Worm (Caenorhabditis elegans) whole organism, L4 larva: ENCODE measurements around the gene T10C6.16.

ENCODE experiments used
- R02D3.7 ChIP-seq: fragments of 150-350 bp; sonication (generic microtip); optimal IDR thresholded peaks from 3 replicates; lab custom pipeline; 2014; ENCODE audit warnings: missing biosample characterization, missing genetic modification characterization
- Y105C5A.15 ChIP-seq: fragments of 200-800 bp; sonication (Bioruptor generic); IDR thresholded peaks from 2 replicates; pipeline ENCODE4 v1.3.6; 2022; ENCODE audit warnings: missing genetic modification characterization, missing compliant biosample characterization
- aly-2 ChIP-seq: sonication (generic microtip); optimal IDR thresholded peaks from 2 replicates; lab custom pipeline; 2018; ENCODE audit warnings: missing biosample characterization, missing genetic modification characterization
- ama-1 ChIP-seq: fragments of 150-350 bp; optimal IDR thresholded peaks from 2 replicates; lab custom pipeline; 2014; ENCODE audit warnings: inconsistent platforms, mixed read lengths
- dmd-9 ChIP-seq: fragments of 200-800 bp; sonication (Bioruptor generic); IDR thresholded peaks from 2 replicates; pipeline ENCODE4 v1.3.6; 2022; ENCODE audit warnings: missing genetic modification reagents, missing genetic modification characterization, missing compliant biosample characterization
- egl-27 ChIP-seq: sonication (generic microtip); optimal IDR thresholded peaks from 3 replicates; lab custom pipeline; 2017; ENCODE audit warnings: missing biosample characterization, missing genetic modification reagents, missing genetic modification characterization
- lin-13 ChIP-seq: fragments of 150-350 bp; optimal IDR thresholded peaks from 2 replicates; lab custom pipeline; 2014; ENCODE audit warnings: missing biosample characterization, missing genetic modification reagents, missing genetic modification characterization
- nhr-28 ChIP-seq: fragments of 150-350 bp; optimal IDR thresholded peaks from 2 replicates; lab custom pipeline; 2014; ENCODE audit warnings: missing biosample characterization, missing genetic modification characterization
- nhr-6 ChIP-seq: fragments of 150-350 bp; optimal IDR thresholded peaks from 2 replicates; lab custom pipeline; 2014; ENCODE audit warnings: missing biosample characterization, missing genetic modification characterization
- nhr-76 ChIP-seq: fragments of 150-350 bp; optimal IDR thresholded peaks from 2 replicates; lab custom pipeline; 2014; ENCODE audit warnings: missing biosample characterization, missing genetic modification characterization
- snpc-4 ChIP-seq: fragments of 150-350 bp; optimal IDR thresholded peaks from 2 replicates; lab custom pipeline; 2014; ENCODE audit warnings: missing biosample characterization, missing genetic modification characterization
- zag-1 ChIP-seq: fragments of 150-350 bp; optimal IDR thresholded peaks from 2 replicates; lab custom pipeline; 2014; ENCODE audit warnings: missing biosample characterization, missing genetic modification characterization

ce11 chrV:16046573-16046972, 13.8 kb upstream of the T10C6.16 start, which contains the start of gene ZK285.2:
- TF ChIP-seq nhr-28 (no peak), ama-1 (lab: Kevin White, UChicago) (no peak), snpc-4 (tag; lab: Kevin White, UChicago) (no peak), egl-27 (no peak), lin-13 (no peak), nhr-76 (tag; lab: Kevin White, UChicago) (no peak), Y105C5A.15 (GFP tag; lab: Robert Waterston, UW) (no peak), aly-2 (no peak), zag-1 (tag; lab: Kevin White, UChicago) (no peak), R02D3.7 (tag; lab: Kevin White, UChicago) (no peak), nhr-6 (tag; lab: Kevin White, UChicago) (no peak), dmd-9 (GFP tag; lab: Robert Waterston, UW) (no peak)
